Fruit fly (Drosophila melanogaster) whole organism, adult: Measurements from ENCODE around the gene CG4613.

Experiments used
- CG11617 ChIP-seq: fragments of 200-800 bp; sonication (Bioruptor generic); optimal IDR thresholded peaks from 2 replicates; lab custom pipeline; 2017; ENCODE audit warnings: mild to moderate bottlenecking, missing biosample characterization, missing genetic modification reagents, missing genetic modification characterization
- CG12768 ChIP-seq: fragments of 200-800 bp; sonication (Bioruptor generic); optimal IDR thresholded peaks from 2 replicates; lab custom pipeline; 2017; ENCODE audit warnings: missing biosample characterization, missing genetic modification characterization, mild to moderate bottlenecking, moderate library complexity, missing genetic modification reagents
- CG14711 ChIP-seq: fragments of 200-800 bp; sonication (Bioruptor generic); optimal IDR thresholded peaks from 2 replicates; lab custom pipeline; 2018; ENCODE audit warnings: missing biosample characterization, mild to moderate bottlenecking, missing genetic modification characterization, moderate library complexity
- CG1620 ChIP-seq: fragments of 200-800 bp; sonication (Bioruptor generic); optimal IDR thresholded peaks from 2 replicates; lab custom pipeline; 2016; ENCODE audit warnings: missing biosample characterization, missing genetic modification characterization
- CG33017 ChIP-seq: fragments of 200-800 bp; sonication (Bioruptor generic); optimal IDR thresholded peaks from 2 replicates; lab custom pipeline; 2018; ENCODE audit warnings: missing biosample characterization, mild to moderate bottlenecking, missing genetic modification characterization, moderate library complexity
- CG5204 ChIP-seq: fragments of 200-800 bp; sonication (Bioruptor generic); optimal IDR thresholded peaks from 2 replicates; lab custom pipeline; 2016; ENCODE audit warnings: missing biosample characterization, missing genetic modification characterization
- CG7045 ChIP-seq: fragments of 200-800 bp; sonication (Bioruptor generic); optimal IDR thresholded peaks from 2 replicates; lab custom pipeline; 2017; ENCODE audit warnings: missing biosample characterization, mild to moderate bottlenecking, missing genetic modification characterization
- CG7101 ChIP-seq: fragments of 200-800 bp; sonication (Bioruptor generic); optimal IDR thresholded peaks from 2 replicates; lab custom pipeline; 2018; ENCODE audit warnings: missing biosample characterization, mild to moderate bottlenecking, missing genetic modification characterization, moderate library complexity
- Clk ChIP-seq: fragments of 200-800 bp; sonication (Bioruptor generic); optimal IDR thresholded peaks from 2 replicates; lab custom pipeline; 2017; ENCODE audit warnings: missing biosample characterization, missing genetic modification characterization
- Crg-1 ChIP-seq: fragments of 200-800 bp; sonication (Bioruptor generic); optimal IDR thresholded peaks from 2 replicates; lab custom pipeline; 2016; ENCODE audit warnings: missing biosample characterization, missing genetic modification characterization
- Hr96 ChIP-seq: fragments of 200-800 bp; sonication (Bioruptor generic); optimal IDR thresholded peaks from 2 replicates; lab custom pipeline; 2016; ENCODE audit warnings: missing biosample characterization, missing genetic modification characterization
- Mnt ChIP-seq: fragments of 200-800 bp; sonication (Bioruptor generic); optimal IDR thresholded peaks from 2 replicates; lab custom pipeline; 2016; ENCODE audit warnings: missing biosample characterization, mild to moderate bottlenecking, missing genetic modification characterization
- bab1 ChIP-seq: fragments of 200-800 bp; sonication (Bioruptor generic); optimal IDR thresholded peaks from 3 replicates; lab custom pipeline; 2019; ENCODE audit warnings: missing biosample characterization, mild to moderate bottlenecking, missing genetic modification characterization, moderate library complexity
- cic ChIP-seq: fragments of 200-800 bp; sonication (Bioruptor generic); optimal IDR thresholded peaks from 2 replicates; lab custom pipeline; 2017; ENCODE audit warnings: missing biosample characterization, mild to moderate bottlenecking, missing genetic modification characterization, moderate library complexity
- cnc ChIP-seq, 2 experiments: fragments of >200 bp; optimal IDR thresholded peaks; 2 replicates each; lab custom pipeline; 2017
- kay ChIP-seq: fragments of 200-800 bp; sonication (Bioruptor generic); peaks from one replicate; lab custom pipeline; 2016; ENCODE audit warnings: missing biosample characterization, missing genetic modification characterization, borderline replicate concordance
- ovo ChIP-seq: fragments of 200-800 bp; sonication (Bioruptor generic); optimal IDR thresholded peaks from 2 replicates; lab custom pipeline; 2016; ENCODE audit warnings: missing biosample characterization, missing genetic modification characterization
- pad ChIP-seq: fragments of 200-800 bp; sonication (Bioruptor generic); optimal IDR thresholded peaks from 3 replicates; lab custom pipeline; 2017; ENCODE audit warnings: missing biosample characterization, missing genetic modification characterization, mild to moderate bottlenecking, moderate library complexity, missing genetic modification reagents
- tj ChIP-seq: fragments of 200-800 bp; sonication (Bioruptor generic); optimal IDR thresholded peaks from 3 replicates; lab custom pipeline; 2017; ENCODE audit warnings: missing biosample characterization, mild to moderate bottlenecking, missing genetic modification characterization, moderate library complexity
- toe ChIP-seq: fragments of 200-800 bp; sonication (Bioruptor generic); optimal IDR thresholded peaks from 2 replicates; lab custom pipeline; 2016; ENCODE audit warnings: missing biosample characterization, missing genetic modification characterization

CG4613 gene

DNA sequence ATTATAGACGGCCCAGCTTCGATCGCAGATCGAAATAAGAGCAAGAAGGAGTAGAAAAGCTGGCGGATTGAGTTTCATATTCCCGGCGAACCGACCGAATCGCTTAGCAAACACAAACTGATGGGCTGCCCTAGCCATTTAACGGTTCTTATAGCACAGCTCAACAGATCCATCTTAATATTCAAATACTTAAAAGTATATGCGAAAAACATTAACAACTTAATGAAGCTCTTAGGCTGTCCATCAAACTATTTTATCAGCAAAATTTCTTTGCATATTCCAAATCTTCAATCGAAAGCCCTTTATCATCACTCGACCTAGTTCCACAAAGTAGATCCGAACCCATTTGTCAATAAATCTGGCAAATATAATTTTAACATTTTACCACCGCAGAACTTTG lies at the start of gene CG4613:
CG4613 (minus strand) TSS at position 101 of the 400 bp plus-strand sequence.
- TF ChIP-seq Hr96 (GFP tag; lab: Kevin White, UChicago) (no peak), Clk (no peak), cnc (optimal IDR thresholded peaks at IDR 0.05; lab: Kevin White, UChicago) (no peak), kay (GFP tag; lab: Kevin White, UChicago) (no peak), bab1 (GFP tag; lab: Kevin White, UChicago) (no peak), CG7101 (tag; lab: Kevin White, UChicago) (no peak), CG33017 (tag; lab: Kevin White, UChicago) (no peak), tj (GFP tag; lab: Kevin White, UChicago) (no peak), ovo (GFP tag; lab: Kevin White, UChicago) (no peak), CG1620 (GFP tag; lab: Kevin White, UChicago) (no peak), Crg-1 (GFP tag; lab: Kevin White, UChicago) (no peak), CG7045 (GFP tag; lab: Kevin White, UChicago) (no peak), CG14711 (tag; lab: Kevin White, UChicago) (no peak), CG11617 (GFP tag; lab: Kevin White, UChicago) (no peak)

DNA sequence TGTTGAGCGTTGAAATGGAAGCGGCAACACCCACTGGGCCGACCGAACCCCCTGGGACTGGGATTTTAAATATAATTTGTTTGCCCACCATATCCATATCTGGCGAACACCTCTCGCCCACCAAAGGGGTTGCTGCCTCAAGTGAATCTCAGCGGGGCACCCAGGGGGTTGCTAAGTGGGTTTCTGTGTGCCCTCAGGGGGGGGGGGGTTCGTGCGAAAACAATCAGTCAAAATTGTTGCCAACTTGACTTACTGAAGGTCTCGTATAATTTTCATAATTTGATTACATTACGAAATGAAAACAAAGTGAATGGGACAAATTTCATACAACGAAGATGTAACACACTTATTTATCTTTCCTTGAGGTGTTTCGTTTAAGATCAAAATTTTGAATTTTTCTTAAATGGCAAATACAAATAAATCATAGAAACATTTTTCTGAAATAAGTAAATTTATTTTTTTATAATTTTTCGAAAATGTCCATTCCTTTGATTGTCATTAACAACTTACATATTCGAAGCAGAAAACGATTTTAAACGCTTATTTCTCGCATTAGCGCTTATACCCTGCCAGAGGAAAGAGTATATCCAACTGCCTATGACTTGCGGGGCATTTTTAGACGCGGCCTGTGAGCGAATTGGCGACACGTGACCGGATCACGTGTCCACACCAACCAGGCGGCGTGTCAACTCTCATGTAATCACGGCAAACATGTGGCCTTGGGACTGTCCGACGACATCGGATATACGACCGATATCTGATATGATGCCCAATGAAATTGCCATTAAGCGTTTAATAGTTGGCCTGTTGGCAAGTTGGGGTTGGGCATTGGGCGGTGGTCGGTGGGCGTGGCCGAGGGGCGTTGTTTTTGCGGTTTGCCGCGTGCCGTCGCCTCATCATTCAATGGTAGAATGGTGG lies 48.4 kb upstream of the CG4613 start:
- TF ChIP-seq Clk (no peak), kay (GFP tag; lab: Kevin White, UChicago) (no peak), Mnt (no peak)

DNA sequence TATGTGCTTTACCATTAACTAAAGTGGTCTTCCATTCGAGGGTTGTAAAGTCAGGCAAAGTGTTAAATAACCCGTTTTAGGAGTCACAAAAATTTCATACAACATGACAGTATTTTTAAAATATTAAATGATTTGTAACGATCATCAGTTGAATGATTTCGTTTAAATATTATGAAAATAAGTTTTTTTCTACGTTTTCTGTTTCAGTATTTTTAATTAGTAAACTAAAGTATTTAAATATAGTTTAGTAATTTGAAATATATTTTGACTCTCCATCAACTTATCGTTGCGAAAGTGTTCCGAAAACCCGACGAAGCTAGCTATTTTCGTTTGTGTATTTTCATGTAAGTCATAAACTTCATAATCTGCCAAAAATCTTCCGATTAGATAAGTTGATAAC lies 45.6 kb upstream of the CG4613 start, which contains the start of gene CG42758:
CG42758 (plus strand) TSS at position 301 of the 400 bp plus-strand sequence.
- TF ChIP-seq pad (GFP tag; lab: Kevin White, UChicago) (no peak), ovo (GFP tag; lab: Kevin White, UChicago) (no peak)

DNA sequence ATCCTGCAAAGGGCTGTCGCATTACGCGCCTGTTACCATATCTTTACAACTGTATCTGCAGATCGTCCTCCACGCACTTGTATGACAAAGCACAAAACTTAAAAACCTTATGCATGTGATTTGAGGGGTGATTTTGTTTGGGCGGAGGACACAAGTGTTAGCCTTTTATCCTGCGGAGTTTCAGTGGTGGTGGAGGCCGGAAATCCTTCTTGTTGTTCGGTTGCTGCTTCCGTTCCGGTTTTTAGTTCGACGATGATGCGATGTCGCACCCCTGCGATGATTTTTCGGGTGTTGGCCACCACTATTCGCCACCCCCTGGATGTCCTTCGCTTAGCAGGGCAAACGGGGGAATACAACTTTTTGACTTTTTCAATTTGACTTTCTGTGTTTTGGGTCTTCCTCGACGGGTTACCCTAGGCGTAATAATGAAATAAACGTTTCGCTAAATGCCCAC lies 43.7 kb upstream of the CG4613 start:
- TF ChIP-seq pad (GFP tag; lab: Kevin White, UChicago) (no peak), CG11617 (GFP tag; lab: Kevin White, UChicago) (no peak), kay (GFP tag; lab: Kevin White, UChicago) (no peak), tj (GFP tag; lab: Kevin White, UChicago) (no peak), CG5204 (no peak), CG1620 (GFP tag; lab: Kevin White, UChicago) (no peak), CG33017 (tag; lab: Kevin White, UChicago) (no peak), toe (GFP tag; lab: Kevin White, UChicago) (no peak)

DNA sequence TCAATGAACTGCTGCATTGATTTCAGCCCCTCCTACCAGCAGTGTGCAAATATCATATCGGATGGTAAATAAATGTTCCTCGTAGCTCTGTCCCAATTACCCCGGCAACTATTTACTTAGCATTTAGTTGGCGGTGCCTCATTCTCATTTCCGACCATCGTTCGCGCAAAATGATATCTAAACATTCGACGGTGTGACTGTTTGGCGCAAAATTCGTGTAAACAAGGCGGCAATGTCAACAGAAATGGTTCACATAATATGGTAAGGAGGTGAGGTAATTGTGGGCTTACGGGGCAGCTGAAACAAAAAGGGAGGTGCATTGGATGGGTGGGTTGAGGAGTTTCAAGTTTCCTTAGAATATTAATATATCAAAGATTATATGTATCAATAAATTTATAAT lies 42.9 kb upstream of the CG4613 start:
- TF ChIP-seq ovo (GFP tag; lab: Kevin White, UChicago), result peak; percentile 61
- TF ChIP-seq CG11617 (GFP tag; lab: Kevin White, UChicago), result no peak
- peak; percentile 64 for TF ChIP-seq CG7101 (tag; lab: Kevin White, UChicago)
- TF ChIP-seq toe (GFP tag; lab: Kevin White, UChicago), result no peak
- TF ChIP-seq CG1620 (GFP tag; lab: Kevin White, UChicago), result peak; percentile 40
- peak; percentile 16 for TF ChIP-seq Mnt
- TF ChIP-seq bab1 (GFP tag; lab: Kevin White, UChicago), result no peak
- no peak for TF ChIP-seq CG33017 (tag; lab: Kevin White, UChicago)
- no peak for TF ChIP-seq CG14711 (tag; lab: Kevin White, UChicago)
- no peak for TF ChIP-seq kay (GFP tag; lab: Kevin White, UChicago)
- peak; percentile 13 for TF ChIP-seq pad (GFP tag; lab: Kevin White, UChicago)
- TF ChIP-seq Clk, result no peak
- peak; percentile 65 for TF ChIP-seq Crg-1 (GFP tag; lab: Kevin White, UChicago)
- TF ChIP-seq CG7045 (GFP tag; lab: Kevin White, UChicago), result no peak
- no peak for TF ChIP-seq cic (GFP tag; lab: Kevin White, UChicago)
- TF ChIP-seq Hr96 (GFP tag; lab: Kevin White, UChicago), result no peak
- no peak for TF ChIP-seq cnc (optimal IDR thresholded peaks at IDR 0.05; lab: Kevin White, UChicago)
- TF ChIP-seq tj (GFP tag; lab: Kevin White, UChicago), result no peak
- no peak for TF ChIP-seq CG5204
- TF ChIP-seq CG12768 (GFP tag; lab: Kevin White, UChicago), result peak; percentile 1

DNA sequence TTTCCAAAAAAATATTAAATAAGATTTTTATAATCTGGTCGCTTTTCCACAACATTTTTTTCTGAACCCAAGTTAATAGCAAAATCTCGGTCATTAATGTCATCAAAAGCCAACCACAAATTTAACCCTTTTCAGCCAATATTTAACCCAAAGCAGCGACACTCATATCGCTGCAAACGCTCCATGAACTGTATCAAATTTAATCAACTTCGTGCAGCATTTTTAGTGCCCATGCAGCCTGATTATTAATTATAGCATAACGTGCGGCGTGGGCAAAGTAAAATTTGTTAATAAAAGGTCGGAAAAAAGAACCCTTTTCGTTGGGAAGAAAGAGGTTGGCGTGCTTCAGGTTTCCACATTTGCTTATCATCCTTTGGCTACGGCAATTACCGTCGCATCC lies 42.0 kb upstream of the CG4613 start:
- TF ChIP-seq cnc (optimal IDR thresholded peaks at IDR 0.05; lab: Kevin White, UChicago) (no peak), CG11617 (GFP tag; lab: Kevin White, UChicago) (no peak), Hr96 (GFP tag; lab: Kevin White, UChicago) (no peak), toe (GFP tag; lab: Kevin White, UChicago) (no peak), Crg-1 (GFP tag; lab: Kevin White, UChicago) (no peak), bab1 (GFP tag; lab: Kevin White, UChicago) (no peak), CG1620 (GFP tag; lab: Kevin White, UChicago) (no peak), Clk (no peak), CG33017 (tag; lab: Kevin White, UChicago) (no peak), CG14711 (tag; lab: Kevin White, UChicago) (no peak), cic (GFP tag; lab: Kevin White, UChicago) (no peak), CG5204 (no peak), Mnt (no peak), kay (GFP tag; lab: Kevin White, UChicago) (no peak), CG7045 (GFP tag; lab: Kevin White, UChicago) (no peak)
